Worm (Caenorhabditis elegans): Measurements from ENCODE around the gene ikke-1.
A peak's percentile ranks its signal among the peaks of the same experiment; 100 is the strongest.

The ikke-1 gene

ce11 chrIII:9053740-9054252 is 3.3 kb upstream of the ikke-1 start, which contains the start of gene R107.5 (continued):
- peak; percentile 87 for TF ChIP-seq cebp-2 (GFP tag; IDR thresholded peaks at IDR 0.05)
- TF ChIP-seq snpc-1.3 (tag; optimal IDR thresholded peaks at IDR 0.05; ENCODE audit: insufficient read depth): no peak
- TF ChIP-seq tbx-9 (tag; optimal IDR thresholded peaks at IDR 0.05; ENCODE audit: borderline replicate concordance): peak; percentile 34
- TF ChIP-seq lag-1 (GFP tag; IDR thresholded peaks at IDR 0.05): 0 out of 2 replicates have a peak, but pooled peaks have one; percentile 22
- no peak for TF ChIP-seq xnd-1 (tag; optimal IDR thresholded peaks at IDR 0.05)
- TF ChIP-seq ceh-79 (tag; optimal IDR thresholded peaks at IDR 0.05): peak; percentile 62
- TF ChIP-seq B0035.1 (tag; optimal IDR thresholded peaks at IDR 0.05): peak; percentile 81
- TF ChIP-seq hrde-1 (tag; optimal IDR thresholded peaks at IDR 0.05; ENCODE audit: borderline replicate concordance): no peak
- TF ChIP-seq nhr-27 (tag; optimal IDR thresholded peaks at IDR 0.05): peak; percentile 95
- peak; percentile 98 for TF ChIP-seq ekl-4 (GFP tag; IDR thresholded peaks at IDR 0.05)
- TF ChIP-seq lin-35 (GFP tag; optimal IDR thresholded peaks at IDR 0.05): peak in 2 of 3 experiments; percentile 52 to 78
- TF ChIP-seq nfyb-1 (GFP tag; IDR thresholded peaks at IDR 0.05): peak; percentile 97
- peak; percentile 70; the same call in 1 of the 2 replicates for TF ChIP-seq lin-26 (GFP tag; IDR thresholded peaks at IDR 0.05)
- TF ChIP-seq lin-40 (tag; optimal IDR thresholded peaks at IDR 0.05): peak; percentile 97
- TF ChIP-seq gei-17 (GFP tag; optimal IDR thresholded peaks at IDR 0.05): peak; percentile 92
- peak; percentile 84 for TF ChIP-seq egl-44 (GFP tag; IDR thresholded peaks at IDR 0.05)
- TF ChIP-seq ceh-27 (GFP tag; optimal IDR thresholded peaks at IDR 0.05): peak; percentile 95
- no peak for TF ChIP-seq F39B2.1 (GFP tag; IDR thresholded peaks at IDR 0.05)
- TF ChIP-seq D2030.7 (GFP tag; IDR thresholded peaks at IDR 0.05): peak; percentile 51
- TF ChIP-seq hlh-12 (tag; optimal IDR thresholded peaks at IDR 0.05): no peak
- TF ChIP-seq nhr-90 (tag; optimal IDR thresholded peaks at IDR 0.05): peak; percentile 22
- no peak for TF ChIP-seq snpc-4 (GFP tag; optimal IDR thresholded peaks at IDR 0.05)
- peak in 2 of 4 experiments; percentile 48 to 77 for TF ChIP-seq snpc-4 (tag; optimal IDR thresholded peaks at IDR 0.05)
- TF ChIP-seq sptf-2 (GFP tag; optimal IDR thresholded peaks at IDR 0.05): no peak
- peak; percentile 63 for TF ChIP-seq ztf-18 (tag; optimal IDR thresholded peaks at IDR 0.05)
- peak; percentile 42 for TF ChIP-seq dpl-1 (GFP tag; optimal IDR thresholded peaks at IDR 0.05)
- TF ChIP-seq mes-4 (tag; optimal IDR thresholded peaks at IDR 0.05): no peak
- peak; percentile 55; the same call in 1 of the 2 replicates for TF ChIP-seq egrh-3 (GFP tag; IDR thresholded peaks at IDR 0.05)
- no peak for TF ChIP-seq snpc-1.1 (tag; optimal IDR thresholded peaks at IDR 0.05; ENCODE audit: insufficient read depth)
- peak; percentile 32 for TF ChIP-seq B0261.1 (tag; optimal IDR thresholded peaks at IDR 0.05)
- peak; percentile 97 for TF ChIP-seq pbrm-1 (GFP tag; IDR thresholded peaks at IDR 0.05)
- no peak for TF ChIP-seq snpc-3.4 (tag; optimal IDR thresholded peaks at IDR 0.05)
- TF ChIP-seq ceh-58 (GFP tag; IDR thresholded peaks at IDR 0.05): no peak
- TF ChIP-seq him-1 (tag; optimal IDR thresholded peaks at IDR 0.05): no peak
- no peak for TF ChIP-seq ceh-91 (GFP tag; IDR thresholded peaks at IDR 0.05)
- TF ChIP-seq hmg-1.2 (GFP tag; IDR thresholded peaks at IDR 0.05): peak; percentile 95
- TF ChIP-seq atf-7 (tag; optimal IDR thresholded peaks at IDR 0.05): peak; percentile 98
- peak; percentile 87; the same call in 1 of the 2 replicates for TF ChIP-seq aptf-3 (GFP tag; IDR thresholded peaks at IDR 0.05)
- 0 out of 2 replicates have a peak, but pooled peaks have one; percentile 42 for TF ChIP-seq ceh-40 (GFP tag; IDR thresholded peaks at IDR 0.05)
- peak; percentile 87 for TF ChIP-seq rcor-1 (GFP tag; IDR thresholded peaks at IDR 0.05)
- TF ChIP-seq lsl-1 (GFP tag; optimal IDR thresholded peaks at IDR 0.05): peak; percentile 22
- TF ChIP-seq F23B12.7 (tag; optimal IDR thresholded peaks at IDR 0.05; ENCODE audit: insufficient read depth): no peak
- peak; percentile 55; the same call in 1 of the 2 replicates for TF ChIP-seq attf-6 (GFP tag; IDR thresholded peaks at IDR 0.05)
- TF ChIP-seq ztf-6 (GFP tag; IDR thresholded peaks at IDR 0.05): 0 out of 2 replicates have a peak, but pooled peaks have one; percentile 60
- peak; percentile 94 for TF ChIP-seq tlf-1 (GFP tag; optimal IDR thresholded peaks at IDR 0.05)
